Fruit fly (Drosophila melanogaster) whole organism, embryonic: ENCODE data around the gene CG13405.
A peak's percentile ranks its signal among the peaks of the same experiment; 100 is the strongest.

Experiments
- B-H2 ChIP-seq: fragments of 200-800 bp; sonication (Bioruptor generic); optimal IDR thresholded peaks from 2 replicates; lab custom pipeline; 2018; ENCODE audit warnings: missing biosample characterization, mild to moderate bottlenecking, missing genetic modification characterization
- C15 ChIP-seq: fragments of 200-800 bp; sonication (Bioruptor generic); IDR thresholded peaks from 3 replicates; pipeline ENCODE4 v1.3.6; 2022; ENCODE audit warnings: missing biosample characterization, missing genetic modification characterization
- CG10209 ChIP-seq: fragments of 200-800 bp; sonication (Bioruptor generic); optimal IDR thresholded peaks from 3 replicates; lab custom pipeline; 2017; ENCODE audit warnings: missing biosample characterization, mild to moderate bottlenecking, missing genetic modification characterization, missing genetic modification reagents
- CG17612 ChIP-seq: fragments of 200-800 bp; sonication (Bioruptor generic); IDR thresholded peaks from 2 replicates; pipeline ENCODE4 v1.3.6; 2022; ENCODE audit warnings: missing biosample characterization, missing genetic modification characterization
- CG18599 ChIP-seq: fragments of 200-800 bp; sonication (Bioruptor generic); optimal IDR thresholded peaks from 3 replicates; lab custom pipeline; 2017; ENCODE audit warnings: missing biosample characterization, missing genetic modification characterization, mild to moderate bottlenecking, moderate library complexity, missing genetic modification reagents
- CG2199 ChIP-seq: fragments of 200-800 bp; sonication (Bioruptor generic); IDR thresholded peaks from 3 replicates; pipeline ENCODE4 v1.3.6; 2022; ENCODE audit warnings: missing biosample characterization, missing genetic modification characterization
- CG2678 ChIP-seq: fragments of 200-800 bp; sonication (Bioruptor generic); optimal IDR thresholded peaks from 3 replicates; lab custom pipeline; 2019; ENCODE audit warnings: missing biosample characterization, mild to moderate bottlenecking, missing genetic modification characterization, moderate library complexity
- CG31365 ChIP-seq: fragments of 200-800 bp; sonication (Bioruptor generic); optimal IDR thresholded peaks from 2 replicates; lab custom pipeline; 2018; ENCODE audit warnings: missing biosample characterization, mild to moderate bottlenecking, missing genetic modification characterization
- CG34376 ChIP-seq: fragments of 200-800 bp; sonication (Bioruptor generic); optimal IDR thresholded peaks from 2 replicates; lab custom pipeline; 2018; ENCODE audit warnings: missing biosample characterization, mild to moderate bottlenecking, missing genetic modification characterization
- CG3847 ChIP-seq: fragments of 200-800 bp; sonication (Bioruptor generic); IDR thresholded peaks from 2 replicates; pipeline ENCODE4 v1.3.6; 2022; ENCODE audit warnings: missing biosample characterization, missing genetic modification characterization
- CG4360 ChIP-seq: fragments of 200-800 bp; sonication (Bioruptor generic); IDR thresholded peaks from 2 replicates; pipeline ENCODE4 v1.3.6; 2022; ENCODE audit warnings: missing biosample characterization, missing genetic modification characterization
- CG6175 ChIP-seq: fragments of 200-800 bp; sonication (Bioruptor generic); IDR thresholded peaks from 3 replicates; pipeline ENCODE4 v1.3.6; 2022; ENCODE audit warnings: missing biosample characterization, missing genetic modification characterization
- CG6254 ChIP-seq: fragments of 200-800 bp; sonication (Bioruptor generic); optimal IDR thresholded peaks from 3 replicates; lab custom pipeline; 2017; ENCODE audit warnings: mild to moderate bottlenecking, missing biosample characterization, missing genetic modification reagents, missing genetic modification characterization
- CG7745 ChIP-seq: fragments of 200-800 bp; sonication (Bioruptor generic); optimal IDR thresholded peaks from 2 replicates; lab custom pipeline; 2018; ENCODE audit warnings: missing biosample characterization, mild to moderate bottlenecking, missing genetic modification characterization, moderate library complexity
- CG8290 ChIP-seq, 3 experiments: fragments of 200-800 bp; sonication (Bioruptor generic); optimal IDR thresholded peaks; 2 replicates each; lab custom pipeline; 2016 to 2019; ENCODE audit warnings: missing biosample characterization in 3 of 3, missing genetic modification characterization in 3 of 3, mild to moderate bottlenecking in 2 of 3, moderate library complexity in 1 of 3
- CkIIα-i1 ChIP-seq: fragments of 200-800 bp; sonication (Bioruptor generic); IDR thresholded peaks from 2 replicates; pipeline ENCODE4 v1.3.6; 2022; ENCODE audit warnings: missing biosample characterization, missing genetic modification characterization
- Deaf1 ChIP-seq: fragments of 200-800 bp; optimal IDR thresholded peaks from 3 replicates; lab custom pipeline; 2019; ENCODE audit warnings: missing biosample characterization, mild to moderate bottlenecking, missing genetic modification characterization, moderate library complexity
- Dfd ChIP-seq, 2 experiments: fragments of >200 bp; optimal IDR thresholded peaks; 2 replicates each; lab custom pipeline; 2017; ENCODE audit warnings: missing biosample characterization in 2 of 2, missing genetic modification characterization in 2 of 2
- Doc2 ChIP-seq: fragments of 200-800 bp; sonication (Bioruptor generic); IDR thresholded peaks from 2 replicates; pipeline ENCODE4 v1.3.6; 2022; ENCODE audit warnings: missing biosample characterization, missing genetic modification characterization
- Hey ChIP-seq: fragments of 200-800 bp; sonication (Bioruptor generic); optimal IDR thresholded peaks from 3 replicates; lab custom pipeline; 2018; ENCODE audit warnings: missing biosample characterization, mild to moderate bottlenecking, missing genetic modification characterization
- HmgD ChIP-seq: fragments of 200-800 bp; sonication (Bioruptor generic); optimal IDR thresholded peaks from 3 replicates; lab custom pipeline; 2016; ENCODE audit warnings: missing biosample characterization, missing genetic modification characterization
- Hr39 ChIP-seq: fragments of >200 bp; optimal IDR thresholded peaks from 2 replicates; lab custom pipeline; 2017
- Med ChIP-seq: fragments of 200-800 bp; sonication (Bioruptor generic); peaks from one replicate; lab custom pipeline; 2016; ENCODE audit warnings: missing biosample characterization, missing genetic modification characterization, mild to moderate bottlenecking, inconsistent platforms, moderate library complexity
- Pdp1 ChIP-seq, 2 experiments: fragments of 200-800 bp; sonication (Bioruptor generic); optimal IDR thresholded peaks; 3 replicates each; lab custom pipeline; 2016; ENCODE audit warnings: missing biosample characterization in 2 of 2, missing genetic modification characterization in 2 of 2, mild to moderate bottlenecking in 1 of 2, moderate library complexity in 1 of 2
- dpn ChIP-seq, 2 experiments: fragments of 200-800 bp; sonication (Bioruptor generic); optimal IDR thresholded peaks; 3 replicates each; lab custom pipeline; 2016; ENCODE audit warnings: missing biosample characterization in 2 of 2, missing genetic modification characterization in 2 of 2
- emc ChIP-seq: fragments of 200-800 bp; sonication (Bioruptor generic); optimal IDR thresholded peaks from 2 replicates; lab custom pipeline; 2016; ENCODE audit warnings: missing biosample characterization, missing genetic modification characterization
- exex ChIP-seq: fragments of 200-800 bp; sonication (Bioruptor generic); optimal IDR thresholded peaks from 4 replicates; lab custom pipeline; 2018; ENCODE audit warnings: missing biosample characterization, mild to moderate bottlenecking, missing genetic modification characterization, moderate library complexity
- grn ChIP-seq: fragments of 200-800 bp; sonication (Bioruptor generic); optimal IDR thresholded peaks from 3 replicates; lab custom pipeline; 2017; ENCODE audit warnings: missing biosample characterization, missing genetic modification characterization
- gro ChIP-seq: fragments of 200-800 bp; sonication (Bioruptor generic); optimal IDR thresholded peaks from 2 replicates; lab custom pipeline; 2016; ENCODE audit warnings: missing biosample characterization, missing genetic modification characterization
- ind ChIP-seq: fragments of 200-800 bp; sonication (Bioruptor generic); optimal IDR thresholded peaks from 3 replicates; lab custom pipeline; 2016; ENCODE audit warnings: missing biosample characterization, missing genetic modification characterization
- insv ChIP-seq, 2 experiments: fragments of 200-800 bp; sonication (Bioruptor generic); optimal IDR thresholded peaks; 3 replicates each; lab custom pipeline; 2016 to 2018; ENCODE audit warnings: missing biosample characterization in 2 of 2, missing genetic modification characterization in 2 of 2
- lab ChIP-seq: fragments of 200-800 bp; sonication (Bioruptor generic); optimal IDR thresholded peaks from 3 replicates; lab custom pipeline; 2017; ENCODE audit warnings: missing biosample characterization, missing genetic modification characterization, mild to moderate bottlenecking, moderate library complexity, missing genetic modification reagents
- mam ChIP-seq: fragments of 200-800 bp; sonication (Bioruptor generic); optimal IDR thresholded peaks from 3 replicates; lab custom pipeline; 2016; ENCODE audit warnings: missing biosample characterization, missing genetic modification characterization
- pros ChIP-seq: fragments of 200-800 bp; sonication (Bioruptor generic); optimal IDR thresholded peaks from 3 replicates; lab custom pipeline; 2019; ENCODE audit warnings: missing biosample characterization, mild to moderate bottlenecking, missing genetic modification characterization, moderate library complexity
- rib ChIP-seq: fragments of 200-800 bp; sonication (Bioruptor generic); IDR thresholded peaks from 2 replicates; pipeline ENCODE4 v1.3.6; 2022; ENCODE audit warnings: missing biosample characterization, missing genetic modification characterization
- row ChIP-seq: fragments of 200-800 bp; sonication (Bioruptor generic); IDR thresholded peaks from 3 replicates; pipeline ENCODE4 v1.3.6; 2022; ENCODE audit warnings: missing biosample characterization, missing genetic modification characterization
- sd ChIP-seq: fragments of 200-800 bp; sonication (Bioruptor generic); optimal IDR thresholded peaks from 3 replicates; lab custom pipeline; 2018; ENCODE audit warnings: missing biosample characterization, mild to moderate bottlenecking, missing genetic modification characterization, moderate library complexity
- slou ChIP-seq: fragments of 200-800 bp; sonication (Bioruptor generic); optimal IDR thresholded peaks from 3 replicates; lab custom pipeline; 2016; ENCODE audit warnings: missing biosample characterization, missing genetic modification characterization
- sug ChIP-seq: fragments of 200-800 bp; optimal IDR thresholded peaks from 2 replicates; lab custom pipeline; 2019; ENCODE audit warnings: missing biosample characterization, mild to moderate bottlenecking, missing genetic modification characterization, moderate library complexity
- tio ChIP-seq: fragments of 200-800 bp; sonication (Bioruptor generic); optimal IDR thresholded peaks from 2 replicates; lab custom pipeline; 2017; ENCODE audit warnings: missing biosample characterization, missing genetic modification characterization, inconsistent platforms
- toy ChIP-seq: fragments of 200-800 bp; sonication (Bioruptor generic); IDR thresholded peaks from 2 replicates; pipeline ENCODE4 v1.3.6; 2022; ENCODE audit warnings: missing biosample characterization, missing genetic modification characterization
- twi ChIP-seq: fragments of 200-800 bp; optimal IDR thresholded peaks from 2 replicates; lab custom pipeline; 2019; ENCODE audit warnings: missing biosample characterization, mild to moderate bottlenecking, missing genetic modification characterization, moderate library complexity
- zf30C ChIP-seq: fragments of 200-800 bp; sonication (Bioruptor generic); optimal IDR thresholded peaks from 3 replicates; lab custom pipeline; 2018; ENCODE audit warnings: missing biosample characterization, mild to moderate bottlenecking, missing genetic modification characterization

Gene CG13405

dm6 chr3L:104076-104475 is 28.9 kb upstream of the CG13405 start:
- TF ChIP-seq Deaf1, result peak; percentile 28
- TF ChIP-seq emc, result no peak
- TF ChIP-seq CG2199, result peak; percentile 80

- no peak for TF ChIP-seq mam (GFP tag; lab: Kevin White, UChicago)
- no peak for TF ChIP-seq toy (GFP tag; lab: Robert Waterston, UW)
- TF ChIP-seq Med (GFP tag; lab: Kevin White, UChicago), result peak; percentile 7
- TF ChIP-seq row (GFP tag; lab: Robert Waterston, UW), result no peak
- TF ChIP-seq insv (GFP tag; optimal IDR thresholded peaks at IDR 0.05; lab: Kevin White, UChicago), result no peak
- no peak for TF ChIP-seq CG7745 (tag; lab: Kevin White, UChicago)
- no peak for TF ChIP-seq rib (GFP tag; lab: Robert Waterston, UW)
- no peak for TF ChIP-seq CG10209 (GFP tag; lab: Kevin White, UChicago)
- no peak for TF ChIP-seq slou (GFP tag; lab: Kevin White, UChicago)
Measured at dm6 chr3L:98275-98674, 23.1 kb upstream of the CG13405 start, which contains the start of gene CG12483. Gene CG12483, minus strand, starts transcription at chr3L:98375.

DNA sequence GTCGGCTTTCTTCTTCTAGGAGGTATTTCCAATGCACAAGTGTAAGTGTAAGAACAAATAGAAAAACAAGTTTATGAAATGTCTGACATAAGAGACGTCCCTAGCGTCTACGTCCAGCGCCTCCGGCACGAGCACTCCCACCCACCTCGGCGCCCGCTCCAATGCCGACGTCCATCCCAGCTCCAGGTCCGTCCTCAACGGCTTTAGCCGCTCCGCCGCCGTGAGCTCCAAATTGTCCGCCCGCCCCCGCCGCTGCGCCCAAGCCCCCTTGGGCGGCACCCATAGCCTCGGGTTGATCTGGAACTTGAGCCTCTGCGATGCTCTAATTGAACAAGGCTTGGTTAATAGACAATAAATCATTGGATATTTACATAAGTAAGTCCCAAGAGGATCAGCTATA is 22.7 kb upstream of the CG13405 start:
- TF ChIP-seq Hr39 (lab: Kevin White, UChicago), result peak; percentile 32
- TF ChIP-seq CG6175, result no peak
- TF ChIP-seq Med (GFP tag; lab: Kevin White, UChicago), result peak; percentile 38

DNA sequence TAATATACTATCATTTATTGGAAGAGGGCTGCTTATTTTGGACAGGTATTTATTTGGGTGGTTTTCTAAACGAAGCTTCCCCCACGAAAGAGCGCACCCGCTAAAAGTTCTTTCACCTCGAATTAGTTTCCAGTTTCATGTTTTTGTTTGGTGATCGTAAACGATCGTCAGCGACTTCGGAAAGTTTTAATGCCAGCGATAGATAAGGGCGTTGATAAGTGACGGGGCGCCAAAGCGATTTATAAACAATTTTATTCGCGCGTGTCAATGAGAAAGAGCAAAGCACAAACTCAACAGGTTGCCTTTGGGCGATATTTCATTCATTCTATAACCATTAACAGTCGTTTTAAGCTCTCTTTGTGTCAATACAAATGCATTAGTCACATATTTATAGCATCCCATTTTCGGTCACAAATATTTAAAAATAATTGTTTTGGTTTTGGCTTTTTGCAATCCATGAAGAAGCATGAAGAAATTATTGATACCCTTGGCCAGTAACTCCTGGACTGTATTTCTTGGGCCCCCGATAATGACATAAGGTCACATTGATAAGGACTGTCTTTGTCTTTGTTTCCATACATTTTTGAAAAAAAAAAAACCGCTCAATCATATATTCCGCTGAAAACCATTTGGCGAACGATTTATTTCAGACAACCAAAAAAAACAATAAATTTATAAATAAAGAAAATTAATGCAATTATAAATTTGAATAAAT is 20.4 kb upstream of the CG13405 start:
- peak; percentile 55 for TF ChIP-seq sug
- TF ChIP-seq CG34376 (GFP tag; lab: Kevin White, UChicago), result peak; percentile 10
- no peak for TF ChIP-seq CG8290 (GFP tag; optimal IDR thresholded peaks at IDR 0.05; lab: Kevin White, UChicago)
- TF ChIP-seq CG8290 (tag; optimal IDR thresholded peaks at IDR 0.05; lab: Kevin White, UChicago), result peak in 1 of 2 experiments; percentile 1
- peak in 1 of 2 experiments; percentile 2 for TF ChIP-seq Pdp1 (GFP tag; optimal IDR thresholded peaks at IDR 0.05; lab: Kevin White, UChicago)
- peak; percentile 9 for TF ChIP-seq CG2678 (tag; lab: Kevin White, UChicago)
- TF ChIP-seq Deaf1, result peak; percentile 88
- TF ChIP-seq lab (GFP tag; lab: Kevin White, UChicago), result peak; percentile 35
- peak; percentile 26 for TF ChIP-seq CG18599 (GFP tag; lab: Kevin White, UChicago)
- peak; percentile 84 for TF ChIP-seq exex (tag; lab: Kevin White, UChicago)
- peak; percentile 75; the same call in 1 of the 3 replicates for TF ChIP-seq CG2199
- TF ChIP-seq Dfd (GFP tag; optimal IDR thresholded peaks at IDR 0.05; lab: Kevin White, UChicago), result no peak
- no peak for TF ChIP-seq CG17612 (GFP tag; lab: Robert Waterston, UW)
- no peak for TF ChIP-seq zf30C (GFP tag; lab: Kevin White, UChicago)
- TF ChIP-seq CG7745 (tag; lab: Kevin White, UChicago), result no peak
- TF ChIP-seq Med (GFP tag; lab: Kevin White, UChicago), result peak; percentile 73
- no peak for TF ChIP-seq Doc2 (GFP tag; lab: Robert Waterston, UW)
- peak; percentile 4 for TF ChIP-seq grn
- TF ChIP-seq sd (tag; lab: Kevin White, UChicago), result peak; percentile 6
- TF ChIP-seq Hey (tag; lab: Kevin White, UChicago), result peak; percentile 24

DNA sequence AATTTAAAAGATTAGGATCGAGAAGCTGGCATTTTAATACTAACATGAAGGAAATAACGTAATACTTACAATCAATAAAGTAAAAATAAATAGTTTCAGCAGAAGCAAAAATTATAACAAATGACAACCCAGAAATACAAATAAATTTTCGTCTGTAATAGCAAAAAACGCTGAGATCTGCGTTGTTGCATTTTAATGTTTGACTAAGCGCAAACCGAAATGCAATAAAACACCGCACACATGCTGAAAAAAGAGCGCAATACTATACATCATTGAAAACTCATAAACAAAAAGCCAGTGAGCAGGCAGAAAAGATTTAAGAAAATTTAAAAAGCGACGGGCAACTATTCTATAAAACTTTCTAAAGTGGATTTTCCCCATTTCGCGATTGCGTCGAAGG is 19.7 kb upstream of the CG13405 start:
- TF ChIP-seq tio (GFP tag; lab: Kevin White, UChicago) (no peak), CG3847 (no peak), HmgD (no peak), CkIIα-i1 (no peak), CG8290 (GFP tag; optimal IDR thresholded peaks at IDR 0.05; lab: Kevin White, UChicago) (no peak), CG8290 (tag; optimal IDR thresholded peaks at IDR 0.05; lab: Kevin White, UChicago) (no peak), CG4360 (GFP tag; lab: Robert Waterston, UW) (no peak), gro (no peak), dpn (GFP tag; optimal IDR thresholded peaks at IDR 0.05; lab: Kevin White, UChicago) (no peak), C15 (GFP tag; lab: Robert Waterston, UW) (no peak), CG6254 (GFP tag; lab: Kevin White, UChicago) (no peak), ind (GFP tag; lab: Kevin White, UChicago) (no peak), pros (no peak), CG31365 (no peak), twi (tag; lab: Kevin White, UChicago) (no peak), CG2678 (tag; lab: Kevin White, UChicago) (no peak), B-H2 (GFP tag; lab: Kevin White, UChicago) (no peak)
